Worm (Caenorhabditis elegans): Measurements from ENCODE around the gene B0410.1.

B0410.1 gene

DNA sequence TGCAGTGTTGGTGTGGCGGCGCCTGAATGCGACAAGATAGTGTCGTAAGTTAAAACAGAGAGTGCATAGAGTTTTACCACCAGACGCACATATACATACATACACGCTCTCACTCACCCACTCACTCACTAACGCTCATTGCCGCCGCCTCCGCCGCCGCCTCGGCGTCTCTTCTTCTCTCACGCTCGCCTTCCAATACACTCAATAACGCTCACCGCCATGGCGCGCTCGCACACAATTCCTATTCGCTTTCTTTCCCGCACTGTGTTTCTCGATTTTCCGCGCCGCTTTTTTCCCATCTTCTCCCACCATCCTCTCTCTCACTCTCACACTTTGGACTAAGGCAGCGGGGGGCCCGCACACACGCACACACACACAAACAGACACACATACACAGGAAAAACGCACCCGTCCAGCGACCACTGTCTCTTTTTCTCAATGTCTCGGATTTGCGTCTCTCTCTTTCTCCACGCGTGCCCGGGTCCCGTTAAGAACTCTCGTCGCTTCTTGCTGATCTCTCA, 41.9 kb upstream of the B0410.1 start, which contains the start of gene kin-29 (continued):
- TF ChIP-seq unc-62 (GFP tag; optimal IDR thresholded peaks at IDR 0.05) (no peak), aptf-2 (GFP tag; conservative IDR thresholded peaks at IDR 0.05) (no peak), mes-4 (tag; optimal IDR thresholded peaks at IDR 0.05) (no peak), ceh-91 (GFP tag; IDR thresholded peaks at IDR 0.05) (no peak; the same call in 1 of the 2 replicates), F57A8.1 (GFP tag; optimal IDR thresholded peaks at IDR 0.05) (no peak), B0261.1 (tag; optimal IDR thresholded peaks at IDR 0.05) (peak; percentile 24), D2030.7 (GFP tag; IDR thresholded peaks at IDR 0.05) (no peak), F39B2.1 (GFP tag; IDR thresholded peaks at IDR 0.05) (no peak), nfya-2 (GFP tag; IDR thresholded peaks at IDR 0.05) (no peak), snpc-4 (GFP tag; optimal IDR thresholded peaks at IDR 0.05) (peak; percentile 15), snpc-4 (tag; optimal IDR thresholded peaks at IDR 0.05) (peak in 3 of 4 experiments; percentile 43 to 66 (median 66)), madf-10 (tag; optimal IDR thresholded peaks at IDR 0.05) (peak; percentile 93), ceh-27 (GFP tag; optimal IDR thresholded peaks at IDR 0.05) (peak; percentile 79), dpl-1 (GFP tag; optimal IDR thresholded peaks at IDR 0.05) (no peak), mel-28 (tag; optimal IDR thresholded peaks at IDR 0.05; ENCODE audit: borderline replicate concordance) (no peak), Y56A3A.18 (GFP tag; IDR thresholded peaks at IDR 0.05) (peak; percentile 82), unc-130 (GFP tag; optimal IDR thresholded peaks at IDR 0.05) (no peak), nhr-179 (tag; optimal IDR thresholded peaks at IDR 0.05) (no peak), ztf-6 (GFP tag; IDR thresholded peaks at IDR 0.05) (no peak), zim-3 (tag; optimal IDR thresholded peaks at IDR 0.05) (no peak), ztf-18 (tag; optimal IDR thresholded peaks at IDR 0.05) (peak; percentile 59), lir-1 (GFP tag; conservative IDR thresholded peaks at IDR 0.05) (peak; percentile 72; the same call in 1 of the 2 replicates), F55B11.4 (tag; optimal IDR thresholded peaks at IDR 0.05; ENCODE audit: borderline replicate concordance, insufficient read depth) (no peak), hlh-26 (GFP tag; conservative IDR thresholded peaks at IDR 0.05) (no peak), madf-3 (GFP tag; IDR thresholded peaks at IDR 0.05) (no peak), F49E8.2 (tag; optimal IDR thresholded peaks at IDR 0.05; ENCODE audit: insufficient read depth) (no peak), rec-8 (tag; optimal IDR thresholded peaks at IDR 0.05) (no peak), egrh-3 (GFP tag; IDR thresholded peaks at IDR 0.05) (peak; percentile 81), cebp-1 (GFP tag; IDR thresholded peaks at IDR 0.05) (peak; percentile 49; the same call in 1 of the 2 replicates), cebp-1 (tag; optimal IDR thresholded peaks at IDR 0.05) (peak; percentile 90), F37B4.10 (GFP tag; IDR thresholded peaks at IDR 0.05) (no peak), dox-1 (GFP tag; IDR thresholded peaks at IDR 0.05) (peak; percentile 85), hlh-12 (tag; optimal IDR thresholded peaks at IDR 0.05) (no peak), tlf-1 (GFP tag; optimal IDR thresholded peaks at IDR 0.05) (peak; percentile 22), ama-1 (optimal IDR thresholded peaks at IDR 0.05) (no peak), ama-1 (GFP tag; optimal IDR thresholded peaks at IDR 0.05) (no peak)

DNA sequence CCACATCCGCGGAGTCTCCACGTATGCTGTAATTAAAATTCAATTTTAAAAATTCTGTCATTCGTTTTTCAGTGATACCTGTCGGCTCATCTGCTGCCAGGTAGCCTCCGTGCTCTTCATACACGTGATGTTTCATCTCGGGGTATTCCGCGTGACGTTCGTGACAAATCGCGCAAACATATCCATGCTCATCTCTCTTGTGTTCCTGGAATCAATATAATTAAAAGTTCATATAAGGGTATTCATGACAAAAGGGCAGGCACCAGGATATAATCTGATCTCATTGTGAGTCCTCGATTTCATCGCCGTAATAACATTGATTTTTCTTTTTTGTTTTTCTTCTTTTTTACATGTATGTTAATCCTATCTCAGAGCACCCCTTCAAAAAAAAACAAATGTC, 40.4 kb upstream of the B0410.1 start:
- TF ChIP-seq F33H1.4 (GFP tag; IDR thresholded peaks at IDR 0.05), result no peak
- no peak for TF ChIP-seq nhr-90 (tag; optimal IDR thresholded peaks at IDR 0.05)
- TF ChIP-seq ztf-6 (GFP tag; IDR thresholded peaks at IDR 0.05), result no peak
- TF ChIP-seq unc-130 (GFP tag; optimal IDR thresholded peaks at IDR 0.05), result no peak
- no peak for TF ChIP-seq rec-8 (tag; optimal IDR thresholded peaks at IDR 0.05)
- no peak for TF ChIP-seq mes-4 (tag; optimal IDR thresholded peaks at IDR 0.05)
- no peak for TF ChIP-seq ceh-100 (GFP tag; IDR thresholded peaks at IDR 0.05)

All from whole organism, young adult.